Fruit fly (Drosophila melanogaster): ENCODE results near the gene mew.

mew gene

DNA sequence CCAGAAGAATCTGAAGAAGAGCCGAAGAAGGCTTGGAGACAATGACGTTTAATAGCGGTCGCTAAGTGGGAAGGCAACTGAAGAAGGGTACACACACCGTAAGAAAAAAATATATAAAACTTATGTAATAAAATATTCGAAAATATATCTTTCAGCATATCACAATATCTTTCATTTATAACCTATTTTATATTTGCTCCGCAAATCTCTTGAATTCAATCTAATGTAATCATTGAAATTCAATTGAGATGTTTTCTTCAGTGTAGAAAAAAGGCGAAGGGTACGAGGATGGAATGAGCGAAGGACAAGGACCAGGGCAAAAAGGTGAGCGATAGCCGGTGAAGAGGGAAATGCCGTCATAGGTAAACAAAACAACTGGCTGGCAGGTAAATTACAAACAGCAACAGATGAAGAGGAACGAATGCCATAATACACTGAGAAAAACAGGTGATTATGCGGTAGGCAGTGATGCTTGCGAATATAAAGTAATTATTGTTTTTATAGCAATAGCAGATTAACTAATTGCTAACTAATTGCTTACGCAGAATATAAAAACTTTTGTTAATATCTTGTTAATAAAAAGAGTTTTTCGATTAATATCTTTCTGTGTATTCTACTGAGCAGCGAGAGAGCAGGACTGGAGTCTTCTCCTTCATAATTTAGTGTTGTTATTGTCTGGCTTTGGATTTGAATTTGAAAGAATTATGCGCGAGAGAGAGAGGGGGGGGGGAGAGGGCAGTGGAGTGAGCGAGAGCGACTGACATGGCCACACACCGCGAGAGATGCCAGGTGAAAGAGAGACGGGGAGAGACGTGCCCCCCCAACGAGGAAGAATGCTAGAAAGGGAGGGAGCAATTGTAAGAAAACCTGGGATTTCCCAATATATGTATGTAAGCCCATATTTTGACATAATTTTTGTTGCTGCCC, 24.2 kb downstream of the mew start (continued):
- TF ChIP-seq Optix (GFP tag; IDR thresholded peaks at IDR 0.05) (no peak; the same call in 1 of the 3 replicates), phol (tag; optimal IDR thresholded peaks at IDR 0.05) (peak; percentile 91), CG10979 (tag; optimal IDR thresholded peaks at IDR 0.05) (peak; percentile 97), Deaf1 (tag; optimal IDR thresholded peaks at IDR 0.05) (peak; percentile 52), Lhr (GFP tag; optimal IDR thresholded peaks at IDR 0.05) (peak; percentile 52), Atf3 (GFP tag; optimal IDR thresholded peaks at IDR 0.05) (peak; percentile 70), D19A (tag; optimal IDR thresholded peaks at IDR 0.05) (peak; percentile 88), yki (optimal IDR thresholded peaks at IDR 0.05) (no peak), sc (optimal IDR thresholded peaks at IDR 0.05) (no peak), sc (GFP tag; optimal IDR thresholded peaks at IDR 0.05) (peak; percentile 77), fd96Cb (tag; optimal IDR thresholded peaks at IDR 0.05) (peak; percentile 76), Jarid2 (GFP tag; optimal IDR thresholded peaks at IDR 0.05) (peak; percentile 18), CG10366 (GFP tag; IDR thresholded peaks at IDR 0.05) (peak; percentile 76), lmd (GFP tag; IDR thresholded peaks at IDR 0.05) (peak; percentile 75), pros (GFP tag; optimal IDR thresholded peaks at IDR 0.05) (peak; percentile 62), CG2129 (GFP tag; IDR thresholded peaks at IDR 0.05; ENCODE audit: partially characterized antibody) (no peak), Hr39 (optimal IDR thresholded peaks at IDR 0.05) (no peak), CG8924 (tag; optimal IDR thresholded peaks at IDR 0.05) (peak; percentile 92), ewg (GFP tag; optimal IDR thresholded peaks at IDR 0.05) (peak; percentile 51), ci (GFP tag; IDR thresholded peaks at IDR 0.05) (peak; percentile 85), inv (GFP tag; IDR thresholded peaks at IDR 0.05; ENCODE audit: partially characterized antibody) (no peak), Rfx (GFP tag; IDR thresholded peaks at IDR 0.05) (peak; percentile 73), Opbp (GFP tag; IDR thresholded peaks at IDR 0.05; ENCODE audit: partially characterized antibody) (no peak), tx (GFP tag; optimal IDR thresholded peaks at IDR 0.05) (peak; percentile 61), Myb (GFP tag; optimal IDR thresholded peaks at IDR 0.05) (peak; percentile 34), CG2202 (tag; optimal IDR thresholded peaks at IDR 0.05) (peak; percentile 91), hb (GFP tag; IDR thresholded peaks at IDR 0.05; ENCODE audit: partially characterized antibody) (no peak), danr (GFP tag; IDR thresholded peaks at IDR 0.05) (peak; percentile 65; the same call in 1 of the 2 replicates), ttk (GFP tag; IDR thresholded peaks at IDR 0.05) (peak; percentile 72), nerfin-2 (GFP tag; IDR thresholded peaks at IDR 0.05; ENCODE audit: partially characterized antibody) (no peak), MBD-R2 (GFP tag; IDR thresholded peaks at IDR 0.05) (peak; percentile 47; the same call in 1 of the 2 replicates), CG17802 (tag; optimal IDR thresholded peaks at IDR 0.05) (peak; percentile 52), HLH4C (GFP tag; IDR thresholded peaks at IDR 0.05; ENCODE audit: partially characterized antibody) (no peak), CG10267 (tag; optimal IDR thresholded peaks at IDR 0.05) (peak; percentile 87), ERR (GFP tag; optimal IDR thresholded peaks at IDR 0.05) (peak; percentile 59), CG17612 (GFP tag; IDR thresholded peaks at IDR 0.05) (peak; percentile 16; the same call in 1 of the 2 replicates), Neu2 (GFP tag; optimal IDR thresholded peaks at IDR 0.05; ENCODE audit: borderline replicate concordance) (peak; percentile 93), E2f2 (GFP tag; IDR thresholded peaks at IDR 0.05) (peak; percentile 59; the same call in 1 of the 2 replicates), mam (GFP tag; optimal IDR thresholded peaks at IDR 0.05) (peak; percentile 79), CG14667 (GFP tag; IDR thresholded peaks at IDR 0.05) (peak; percentile 67), ato (GFP tag; IDR thresholded peaks at IDR 0.05; ENCODE audit: partially characterized antibody) (no peak), nerfin-1 (tag; optimal IDR thresholded peaks at IDR 0.05) (peak; percentile 86), btn (GFP tag; optimal IDR thresholded peaks at IDR 0.05) (peak; percentile 44), CG9609 (GFP tag; optimal IDR thresholded peaks at IDR 0.05) (peak; percentile 53), CG8478 (optimal IDR thresholded peaks at IDR 0.05) (no peak), run (tag; optimal IDR thresholded peaks at IDR 0.05) (no peak), en (GFP tag; optimal IDR thresholded peaks at IDR 0.05) (peak; percentile 37), zfh2 (GFP tag; optimal IDR thresholded peaks at IDR 0.05) (peak; percentile 18), otp (GFP tag; IDR thresholded peaks at IDR 0.05) (peak; percentile 91)
